Worm (Caenorhabditis elegans) whole organism, young adult: Measurements from ENCODE around the gene Y75B8A.18.

ENCODE experiments used
- B0019.2 ChIP-seq: fragments of 200-800 bp; sonication (Bioruptor generic); conservative IDR thresholded peaks from 2 replicates; pipeline ENCODE4 v1.3.6; 2022; ENCODE audit warnings: missing genetic modification reagents, missing genetic modification characterization, missing compliant biosample characterization
- B0336.3 ChIP-seq: fragments of 200-800 bp; sonication (Bioruptor generic); IDR thresholded peaks from 2 replicates; pipeline ENCODE4 v1.3.6; 2022; ENCODE audit warnings: missing genetic modification characterization, missing compliant biosample characterization
- F10E7.11 ChIP-seq: sonication (generic microtip); optimal IDR thresholded peaks from 2 replicates; lab custom pipeline; 2017; ENCODE audit warnings: mild to moderate bottlenecking, missing genetic modification characterization, moderate library complexity, missing compliant biosample characterization
- F37B4.10 ChIP-seq: fragments of 200-800 bp; sonication (Bioruptor generic); IDR thresholded peaks from 2 replicates; pipeline ENCODE4 v1.3.6; 2022; ENCODE audit warnings: missing genetic modification characterization, missing compliant biosample characterization
- F49E8.2 ChIP-seq: sonication (generic microtip); optimal IDR thresholded peaks from 3 replicates; lab custom pipeline; 2017; ENCODE audit warnings: missing genetic modification characterization, mild to moderate bottlenecking, missing compliant biosample characterization, antibody characterized with exemption, moderate library complexity; ENCODE audit not compliant: insufficient read depth
- K11D2.4 ChIP-seq: fragments of 200-800 bp; sonication (Bioruptor generic); IDR thresholded peaks from 2 replicates; pipeline ENCODE4 v1.3.6; 2022; ENCODE audit warnings: missing genetic modification reagents, missing genetic modification characterization, missing compliant biosample characterization
- K12H6.12 ChIP-seq: fragments of 200-800 bp; sonication (Bioruptor generic); optimal IDR thresholded peaks from 2 replicates; lab custom pipeline; 2018; ENCODE audit warnings: mild to moderate bottlenecking, missing genetic modification characterization, missing compliant biosample characterization
- Y79H2A.3 ChIP-seq: fragments of 200-800 bp; sonication (Bioruptor generic); conservative IDR thresholded peaks from 2 replicates; pipeline ENCODE4 v1.3.6; 2022; ENCODE audit warnings: missing genetic modification reagents, missing genetic modification characterization, missing compliant biosample characterization
- aptf-2 ChIP-seq: fragments of 200-800 bp; sonication (Bioruptor generic); conservative IDR thresholded peaks from 2 replicates; pipeline ENCODE4 v1.3.6; 2022; ENCODE audit warnings: missing genetic modification reagents, missing genetic modification characterization, missing compliant biosample characterization
- ccch-3 ChIP-seq: fragments of 200-800 bp; sonication (Bioruptor generic); optimal IDR thresholded peaks from 2 replicates; lab custom pipeline; 2018; ENCODE audit warnings: mild to moderate bottlenecking, missing genetic modification characterization, missing compliant biosample characterization
- cebp-1 ChIP-seq, 2 experiments: fragments of 200-800 bp in 1 of 2; sonication (Bioruptor generic) in 1 of 2; sonication (generic microtip) in 1 of 2; IDR thresholded peaks in 1 of 2; optimal IDR thresholded peaks in 1 of 2; 2 replicates each; pipeline versions ENCODE4 v1.3.6 to Lab custom; 2017 to 2022; ENCODE audit warnings: missing compliant biosample characterization in 2 of 2, missing genetic modification characterization in 2 of 2, mild to moderate bottlenecking in 1 of 2, missing genetic modification reagents in 1 of 2, moderate library complexity in 1 of 2
- ceh-27 ChIP-seq: fragments of 200-800 bp; sonication (Bioruptor generic); optimal IDR thresholded peaks from 2 replicates; lab custom pipeline; 2018; ENCODE audit warnings: mild to moderate bottlenecking, missing genetic modification characterization, moderate library complexity, missing compliant biosample characterization
- ceh-91 ChIP-seq: fragments of 200-800 bp; sonication (Bioruptor generic); IDR thresholded peaks from 2 replicates; pipeline ENCODE4 v1.3.6; 2022; ENCODE audit warnings: missing genetic modification reagents, missing genetic modification characterization, missing compliant biosample characterization
- dox-1 ChIP-seq: fragments of 200-800 bp; sonication (Bioruptor generic); IDR thresholded peaks from 2 replicates; pipeline ENCODE4 v1.3.6; 2022; ENCODE audit warnings: missing genetic modification reagents, missing genetic modification characterization, missing compliant biosample characterization
- efl-1 ChIP-seq: fragments of 150-350 bp; optimal IDR thresholded peaks from 2 replicates; lab custom pipeline; 2014; ENCODE audit warnings: missing biosample characterization, missing genetic modification reagents, missing genetic modification characterization
- ekl-4 ChIP-seq: fragments of 200-800 bp; sonication (Bioruptor generic); IDR thresholded peaks from 2 replicates; pipeline ENCODE4 v1.3.6; 2022; ENCODE audit warnings: missing genetic modification reagents, missing genetic modification characterization, missing compliant biosample characterization
- hlh-26 ChIP-seq: fragments of 200-800 bp; sonication (Bioruptor generic); conservative IDR thresholded peaks from 2 replicates; pipeline ENCODE4 v1.3.6; 2022; ENCODE audit warnings: missing genetic modification reagents, missing genetic modification characterization, missing compliant biosample characterization
- hmg-20 ChIP-seq: fragments of 200-800 bp; sonication (Bioruptor generic); IDR thresholded peaks from 2 replicates; pipeline ENCODE4 v1.3.6; 2022; ENCODE audit warnings: missing genetic modification reagents, missing genetic modification characterization, missing compliant biosample characterization
- lag-1 ChIP-seq: fragments of 200-800 bp; sonication (Bioruptor generic); IDR thresholded peaks from 2 replicates; pipeline ENCODE4 v1.3.6; 2022; ENCODE audit warnings: missing genetic modification reagents, missing genetic modification characterization, missing compliant biosample characterization
- let-526 ChIP-seq: fragments of 200-800 bp; sonication (Bioruptor generic); IDR thresholded peaks from 2 replicates; pipeline ENCODE4 v1.3.6; 2022; ENCODE audit warnings: missing genetic modification reagents, missing genetic modification characterization, missing compliant biosample characterization
- lin-26 ChIP-seq: fragments of 200-800 bp; sonication (Bioruptor generic); IDR thresholded peaks from 2 replicates; pipeline ENCODE4 v1.3.6; 2022; ENCODE audit warnings: missing genetic modification reagents, missing genetic modification characterization, missing compliant biosample characterization
- lin-40 ChIP-seq: sonication (generic microtip); optimal IDR thresholded peaks from 2 replicates; lab custom pipeline; 2016; ENCODE audit warnings: missing genetic modification characterization, mild to moderate bottlenecking, missing compliant biosample characterization, missing genotype, missing genetic modification reagents
- lin-54 ChIP-seq: fragments of 200-800 bp; sonication (Bioruptor generic); optimal IDR thresholded peaks from 2 replicates; lab custom pipeline; 2018; ENCODE audit warnings: mild to moderate bottlenecking, missing genetic modification characterization, missing compliant biosample characterization
- madf-10 ChIP-seq: sonication (generic microtip); optimal IDR thresholded peaks from 2 replicates; lab custom pipeline; 2016; ENCODE audit warnings: mild to moderate bottlenecking, missing genetic modification characterization, missing compliant biosample characterization
- mes-4 ChIP-seq: sonication (generic microtip); optimal IDR thresholded peaks from 2 replicates; lab custom pipeline; 2016; ENCODE audit warnings: missing genotype, missing genetic modification characterization, missing compliant biosample characterization
- nhr-27 ChIP-seq: fragments of 200-800 bp; sonication (Bioruptor generic); optimal IDR thresholded peaks from 2 replicates; lab custom pipeline; 2018; ENCODE audit warnings: mild to moderate bottlenecking, missing genetic modification characterization, moderate library complexity, missing compliant biosample characterization
- nhr-90 ChIP-seq: sonication (generic microtip); optimal IDR thresholded peaks from 2 replicates; lab custom pipeline; 2016; ENCODE audit warnings: missing genotype, mild to moderate bottlenecking, missing genetic modification characterization, missing compliant biosample characterization
- pbrm-1 ChIP-seq: fragments of 200-800 bp; sonication (Bioruptor generic); IDR thresholded peaks from 2 replicates; pipeline ENCODE4 v1.3.6; 2022; ENCODE audit warnings: missing genetic modification reagents, missing genetic modification characterization, missing compliant biosample characterization
- pha-4 ChIP-seq: fragments of 150-350 bp; sonication (generic microtip); optimal IDR thresholded peaks from 2 replicates; lab custom pipeline; 2014; ENCODE audit warnings: missing biosample characterization, missing genetic modification reagents, missing genetic modification characterization
- rcor-1 ChIP-seq: fragments of 200-800 bp; sonication (Bioruptor generic); IDR thresholded peaks from 2 replicates; pipeline ENCODE4 v1.3.6; 2022; ENCODE audit warnings: missing genetic modification reagents, missing genetic modification characterization, missing compliant biosample characterization
- rec-8 ChIP-seq, 2 experiments: sonication (generic microtip); optimal IDR thresholded peaks; 2 replicates each; lab custom pipeline; 2016; ENCODE audit warnings: mild to moderate bottlenecking in 2 of 2, missing genetic modification characterization in 2 of 2, missing genetic modification reagents in 2 of 2, missing genotype in 2 of 2, missing biosample characterization in 1 of 2, missing compliant biosample characterization in 1 of 2, moderate library complexity in 1 of 2
- rpc-1 ChIP-seq, 2 experiments: fragments of 150-350 bp in 1 of 2; sonication (generic microtip) in 1 of 2; optimal IDR thresholded peaks; 2 replicates each; lab custom pipeline; 2014 to 2018; ENCODE audit warnings: missing biosample characterization in 1 of 2, missing genetic modification characterization in 1 of 2, missing genetic modification reagents in 1 of 2, missing genotype in 1 of 2
- sea-2 ChIP-seq: fragments of 200-800 bp; sonication (Bioruptor generic); IDR thresholded peaks from 2 replicates; pipeline ENCODE4 v1.3.6; 2022; ENCODE audit warnings: missing genetic modification characterization, missing compliant biosample characterization
- snpc-1.3 ChIP-seq: sonication (generic microtip); optimal IDR thresholded peaks from 2 replicates; lab custom pipeline; 2017; ENCODE audit warnings: missing genetic modification characterization, mild to moderate bottlenecking, missing compliant biosample characterization, antibody characterized with exemption, moderate library complexity, missing genotype, missing genetic modification reagents; ENCODE audit not compliant: insufficient read depth
- snpc-3.4 ChIP-seq: sonication (generic microtip); optimal IDR thresholded peaks from 2 replicates; lab custom pipeline; 2017; ENCODE audit warnings: missing genetic modification characterization, mild to moderate bottlenecking, missing compliant biosample characterization, antibody characterized with exemption, moderate library complexity, missing genotype, missing genetic modification reagents
- snpc-4 ChIP-seq, 5 experiments: fragments of 150-350 bp in 1 of 5; sonication (generic microtip) in 4 of 5; optimal IDR thresholded peaks; 2 replicates each; lab custom pipeline; 2014 to 2018; ENCODE audit warnings: missing genetic modification characterization in 5 of 5, missing biosample characterization in 3 of 5, antibody characterized with exemption in 2 of 5, mild to moderate bottlenecking in 2 of 5, missing compliant biosample characterization in 2 of 5, missing genotype in 2 of 5, moderate library complexity in 2 of 5, missing genetic modification reagents in 1 of 5
- sptf-2 ChIP-seq: fragments of 200-800 bp; sonication (Bioruptor generic); optimal IDR thresholded peaks from 2 replicates; lab custom pipeline; 2018; ENCODE audit warnings: mild to moderate bottlenecking, missing genetic modification characterization, missing compliant biosample characterization
- tbp1 ChIP-seq: fragments of 200-800 bp; sonication (Bioruptor generic); optimal IDR thresholded peaks from 2 replicates; lab custom pipeline; 2018; ENCODE audit warnings: mild to moderate bottlenecking, missing genetic modification characterization, missing compliant biosample characterization
- tbx-9 ChIP-seq: sonication (generic microtip); optimal IDR thresholded peaks from 2 replicates; lab custom pipeline; 2016; ENCODE audit warnings: borderline replicate concordance, missing genetic modification characterization, inconsistent platforms, missing compliant biosample characterization
- unc-62 ChIP-seq: fragments of 150-350 bp; optimal IDR thresholded peaks from 2 replicates; lab custom pipeline; 2014; ENCODE audit warnings: missing biosample characterization, missing genetic modification reagents, missing genetic modification characterization
- zfh-2 ChIP-seq: fragments of 200-800 bp; sonication (Bioruptor generic); conservative IDR thresholded peaks from 2 replicates; pipeline ENCODE4 v1.3.6; 2022; ENCODE audit warnings: missing genetic modification reagents, missing genetic modification characterization, missing compliant biosample characterization
- ztf-18 ChIP-seq: sonication (generic microtip); optimal IDR thresholded peaks from 2 replicates; lab custom pipeline; 2016; ENCODE audit warnings: missing genotype, mild to moderate bottlenecking, missing genetic modification characterization, missing compliant biosample characterization
- ztf-26 ChIP-seq: sonication (generic microtip); optimal IDR thresholded peaks from 2 replicates; lab custom pipeline; 2017; ENCODE audit warnings: missing genetic modification characterization, missing compliant biosample characterization
- ztf-28 ChIP-seq: fragments of 200-800 bp; sonication (Bioruptor generic); IDR thresholded peaks from 2 replicates; pipeline ENCODE4 v1.3.6; 2022; ENCODE audit warnings: missing genetic modification reagents, missing genetic modification characterization, missing compliant biosample characterization

Y75B8A.18 gene

ce11 chrIII:12250114-12250792, 24.2 kb upstream of the Y75B8A.18 start, which contains the start of the genes tim-1 and Y75B8A.23:
TSS of gene tim-1 (minus strand) at chrIII:12250164.
TSS of gene Y75B8A.23 (plus strand) at chrIII:12250660.
- peak; percentile 84 for TF ChIP-seq tbp1 (GFP tag; lab: Kevin White, UChicago)
- peak; percentile 99 for TF ChIP-seq snpc-3.4 (tag; lab: Kevin White, UChicago)
- peak; percentile 92 for TF ChIP-seq zfh-2 (GFP tag; lab: Robert Waterston, UW)
- TF ChIP-seq sptf-2 (GFP tag; lab: Kevin White, UChicago): no peak
- TF ChIP-seq aptf-2 (GFP tag; lab: Robert Waterston, UW): peak; percentile 87
- peak; percentile 95 for TF ChIP-seq B0336.3 (GFP tag; lab: Robert Waterston, UW)
- TF ChIP-seq lin-26: peak; percentile 78; the same call in 1 of the 2 replicates
- 0 out of 2 replicates have a peak, but pooled peaks have one; percentile 10 for TF ChIP-seq F37B4.10 (GFP tag; lab: Robert Waterston, UW)
- no peak; the same call in 1 of the 2 replicates for TF ChIP-seq Y79H2A.3 (GFP tag; lab: Robert Waterston, UW)
- TF ChIP-seq nhr-27 (tag; lab: Kevin White, UChicago): peak; percentile 13
- TF ChIP-seq ceh-27 (GFP tag; lab: Kevin White, UChicago): peak; percentile 94
- peak; percentile 97 for TF ChIP-seq dox-1
- peak; percentile 40; the same call in 1 of the 2 replicates for TF ChIP-seq cebp-1 (GFP tag; IDR thresholded peaks at IDR 0.05; lab: Robert Waterston, UW)
- TF ChIP-seq cebp-1 (tag; optimal IDR thresholded peaks at IDR 0.05; lab: Kevin White, UChicago): peak; percentile 86
- peak; percentile 90 for TF ChIP-seq ceh-91 (GFP tag; lab: Robert Waterston, UW)
- peak; percentile 3 for TF ChIP-seq rpc-1 (optimal IDR thresholded peaks at IDR 0.05; lab: Kevin White, UChicago)
- peak; percentile 1 for TF ChIP-seq rpc-1 (tag; optimal IDR thresholded peaks at IDR 0.05; lab: Kevin White, UChicago)
- TF ChIP-seq ccch-3 (GFP tag; lab: Kevin White, UChicago): no peak
- TF ChIP-seq madf-10 (tag; lab: Kevin White, UChicago): peak; percentile 73
- peak; percentile 97 for TF ChIP-seq lin-54 (GFP tag; lab: Kevin White, UChicago)
- peak; percentile 87 for TF ChIP-seq ztf-28 (GFP tag; lab: Robert Waterston, UW)
- TF ChIP-seq ekl-4: peak; percentile 95
- TF ChIP-seq tbx-9 (tag; lab: Kevin White, UChicago): no peak
- TF ChIP-seq ztf-26: peak; percentile 80
- TF ChIP-seq sea-2 (GFP tag; lab: Robert Waterston, UW): peak; percentile 70; the same call in 1 of the 2 replicates
- peak; percentile 96 for TF ChIP-seq lin-40 (tag; lab: Kevin White, UChicago)
- peak; percentile 94 for TF ChIP-seq rcor-1
- TF ChIP-seq mes-4 (tag; lab: Kevin White, UChicago): peak; percentile 75
- 0 out of 2 replicates have a peak, but pooled peaks have one; percentile 61 for TF ChIP-seq let-526 (GFP tag; lab: Robert Waterston, UW)
- peak; percentile 97 for TF ChIP-seq efl-1 (GFP tag; lab: Kevin White, UChicago)
- TF ChIP-seq rec-8 (tag; optimal IDR thresholded peaks at IDR 0.05; lab: Kevin White, UChicago): peak; percentile 7 to 56
- peak; percentile 74 for TF ChIP-seq ztf-18 (tag; lab: Kevin White, UChicago)
- TF ChIP-seq pbrm-1 (GFP tag; lab: Robert Waterston, UW): peak; percentile 98
- no peak for TF ChIP-seq pha-4 (tag; lab: Kevin White, UChicago)
- TF ChIP-seq F49E8.2 (tag; lab: Kevin White, UChicago): peak; percentile 97
- peak; percentile 89 for TF ChIP-seq K11D2.4 (GFP tag; lab: Robert Waterston, UW)
- TF ChIP-seq F10E7.11 (tag; lab: Kevin White, UChicago): peak; percentile 82
- peak; percentile 98 for TF ChIP-seq snpc-1.3
- peak; percentile 81 for TF ChIP-seq K12H6.12 (tag; lab: Kevin White, UChicago)
- no peak for TF ChIP-seq nhr-90
- TF ChIP-seq hlh-26 (GFP tag; lab: Robert Waterston, UW): no peak
- peak; percentile 99 for TF ChIP-seq snpc-4 (GFP tag; optimal IDR thresholded peaks at IDR 0.05; lab: Kevin White, UChicago)
- peak; percentile 100 for TF ChIP-seq snpc-4 (tag; optimal IDR thresholded peaks at IDR 0.05; lab: Kevin White, UChicago)
- TF ChIP-seq hmg-20 (GFP tag; lab: Robert Waterston, UW): peak; percentile 82
- peak; percentile 92 for TF ChIP-seq B0019.2
- no peak for TF ChIP-seq unc-62 (GFP tag; lab: Kevin White, UChicago)
- TF ChIP-seq lag-1: 0 out of 2 replicates have a peak, but pooled peaks have one; percentile 11
